Worm (Caenorhabditis elegans) whole organism, L2 larva: ENCODE measurements around the gene E02C12.6.

Experiments
- C34F6.9 ChIP-seq: fragments of 150-350 bp; optimal IDR thresholded peaks from 2 replicates; lab custom pipeline; 2014; ENCODE audit warnings: missing biosample characterization, missing genetic modification characterization
- F13H6.1 ChIP-seq: sonication (generic microtip); optimal IDR thresholded peaks from 2 replicates; lab custom pipeline; 2016; ENCODE audit warnings: missing genetic modification characterization, missing compliant biosample characterization
- ZK546.5 ChIP-seq: sonication (generic microtip); optimal IDR thresholded peaks from 2 replicates; lab custom pipeline; 2017; ENCODE audit warnings: missing biosample characterization, missing genetic modification characterization
- alr-1 ChIP-seq: fragments of 150-350 bp; optimal IDR thresholded peaks from 2 replicates; lab custom pipeline; 2014; ENCODE audit warnings: missing biosample characterization, missing genetic modification characterization
- blmp-1 ChIP-seq: sonication (generic microtip); optimal IDR thresholded peaks from 2 replicates; lab custom pipeline; 2017; ENCODE audit warnings: missing genetic modification characterization, mild to moderate bottlenecking, missing compliant biosample characterization, antibody characterized with exemption, moderate library complexity; ENCODE audit not compliant: insufficient read depth
- ceh-16 ChIP-seq: fragments of 150-350 bp; optimal IDR thresholded peaks from 2 replicates; lab custom pipeline; 2014; ENCODE audit warnings: missing biosample characterization, missing genetic modification characterization
- ceh-82 ChIP-seq: fragments of 150-350 bp; optimal IDR thresholded peaks from 2 replicates; lab custom pipeline; 2014; ENCODE audit warnings: missing biosample characterization, missing genetic modification characterization
- crh-2 ChIP-seq: sonication (generic microtip); optimal IDR thresholded peaks from 2 replicates; lab custom pipeline; 2017; ENCODE audit warnings: missing biosample characterization, missing genetic modification characterization
- egl-27 ChIP-seq: sonication (generic microtip); optimal IDR thresholded peaks from 3 replicates; lab custom pipeline; 2017; ENCODE audit warnings: missing biosample characterization, missing genetic modification reagents, missing genetic modification characterization
- elt-1 ChIP-seq: fragments of 150-350 bp; optimal IDR thresholded peaks from 2 replicates; lab custom pipeline; 2014; ENCODE audit warnings: missing biosample characterization, missing genetic modification characterization
- fos-1 ChIP-seq: fragments of 150-350 bp; optimal IDR thresholded peaks from 2 replicates; lab custom pipeline; 2014; ENCODE audit warnings: missing biosample characterization, missing genetic modification characterization
- gmeb-1 ChIP-seq: fragments of 150-350 bp; optimal IDR thresholded peaks from 2 replicates; lab custom pipeline; 2014; ENCODE audit warnings: missing biosample characterization, missing genetic modification characterization
- lin-11 ChIP-seq: fragments of 150-350 bp; sonication (generic microtip); optimal IDR thresholded peaks from 2 replicates; lab custom pipeline; 2014; ENCODE audit warnings: missing biosample characterization, missing genetic modification characterization, inconsistent platforms, mixed read lengths
- lin-13 ChIP-seq: fragments of 150-350 bp; optimal IDR thresholded peaks from 2 replicates; lab custom pipeline; 2014; ENCODE audit warnings: missing biosample characterization, missing genetic modification reagents, missing genetic modification characterization
- lin-39 ChIP-seq: fragments of 150-350 bp; optimal IDR thresholded peaks from 2 replicates; lab custom pipeline; 2014; ENCODE audit warnings: missing biosample characterization, missing genetic modification reagents, missing genetic modification characterization
- mab-5 ChIP-seq: fragments of 150-350 bp; optimal IDR thresholded peaks from 2 replicates; lab custom pipeline; 2014; ENCODE audit warnings: missing biosample characterization, missing genetic modification characterization
- mbf-1 ChIP-seq: sonication (generic microtip); optimal IDR thresholded peaks from 2 replicates; lab custom pipeline; 2017; ENCODE audit warnings: missing biosample characterization, missing genetic modification characterization
- mdl-1 ChIP-seq, 2 experiments: fragments of 150-350 bp in 1 of 2; sonication (generic microtip) in 1 of 2; optimal IDR thresholded peaks; 2 replicates each; lab custom pipeline; 2017; ENCODE audit warnings: missing biosample characterization in 2 of 2, missing genetic modification characterization in 2 of 2
- nhr-10 ChIP-seq: sonication (generic microtip); optimal IDR thresholded peaks from 2 replicates; lab custom pipeline; 2017; ENCODE audit warnings: missing biosample characterization, missing genetic modification characterization
- nhr-12 ChIP-seq: fragments of 150-350 bp; optimal IDR thresholded peaks from 2 replicates; lab custom pipeline; 2014; ENCODE audit warnings: missing biosample characterization, missing genetic modification characterization
- nhr-129 ChIP-seq: fragments of 150-350 bp; optimal IDR thresholded peaks from 2 replicates; lab custom pipeline; 2014; ENCODE audit warnings: missing biosample characterization, missing genetic modification characterization
- nhr-21 ChIP-seq: fragments of 150-350 bp; optimal IDR thresholded peaks from 2 replicates; lab custom pipeline; 2014; ENCODE audit warnings: missing biosample characterization, missing genetic modification characterization
- nhr-237 ChIP-seq: fragments of 150-350 bp; optimal IDR thresholded peaks from 2 replicates; lab custom pipeline; 2014; ENCODE audit warnings: missing biosample characterization, missing genetic modification characterization
- nhr-6 ChIP-seq: fragments of 150-350 bp; optimal IDR thresholded peaks from 2 replicates; lab custom pipeline; 2014; ENCODE audit warnings: missing biosample characterization, missing genetic modification characterization
- nhr-77 ChIP-seq: fragments of 150-350 bp; optimal IDR thresholded peaks from 2 replicates; lab custom pipeline; 2014; ENCODE audit warnings: missing biosample characterization, missing genetic modification characterization
- peb-1 ChIP-seq: fragments of 150-350 bp; optimal IDR thresholded peaks from 2 replicates; lab custom pipeline; 2014; ENCODE audit warnings: missing biosample characterization, missing genetic modification characterization
- sem-4 ChIP-seq: fragments of 150-350 bp; optimal IDR thresholded peaks from 2 replicates; lab custom pipeline; 2014; ENCODE audit warnings: missing biosample characterization, missing genetic modification reagents, missing genetic modification characterization
- sma-9 ChIP-seq, 2 experiments: fragments of 150-350 bp in 1 of 2; sonication (generic microtip) in 1 of 2; optimal IDR thresholded peaks; 2 replicates each; lab custom pipeline; 2014 to 2016; ENCODE audit warnings: missing genetic modification characterization in 2 of 2, mild to moderate bottlenecking in 1 of 2, missing biosample characterization in 1 of 2, missing compliant biosample characterization in 1 of 2, missing genetic modification reagents in 1 of 2, moderate library complexity in 1 of 2
- snpc-4 ChIP-seq: fragments of 150-350 bp; optimal IDR thresholded peaks from 2 replicates; lab custom pipeline; 2014; ENCODE audit warnings: missing biosample characterization, missing genetic modification characterization
- unc-55 ChIP-seq: fragments of 150-350 bp; sonication (generic microtip); optimal IDR thresholded peaks from 3 replicates; lab custom pipeline; 2014; ENCODE audit warnings: missing biosample characterization, missing genetic modification reagents, missing genetic modification characterization
- unc-62 ChIP-seq: fragments of 150-350 bp; optimal IDR thresholded peaks from 2 replicates; lab custom pipeline; 2014; ENCODE audit warnings: missing biosample characterization, missing genetic modification reagents, missing genetic modification characterization
- ztf-1 ChIP-seq: fragments of 200-800 bp; sonication (Bioruptor generic); conservative IDR thresholded peaks from 2 replicates; pipeline ENCODE4 v1.3.6; 2022; ENCODE audit warnings: missing genetic modification characterization, missing compliant biosample characterization
- ztf-11 ChIP-seq: sonication (generic microtip); optimal IDR thresholded peaks from 2 replicates; lab custom pipeline; 2017; ENCODE audit warnings: missing biosample characterization, missing genetic modification characterization
- ztf-4 ChIP-seq: fragments of 150-350 bp; optimal IDR thresholded peaks from 2 replicates; lab custom pipeline; 2014; ENCODE audit warnings: missing biosample characterization, missing genetic modification characterization

Gene E02C12.6

DNA sequence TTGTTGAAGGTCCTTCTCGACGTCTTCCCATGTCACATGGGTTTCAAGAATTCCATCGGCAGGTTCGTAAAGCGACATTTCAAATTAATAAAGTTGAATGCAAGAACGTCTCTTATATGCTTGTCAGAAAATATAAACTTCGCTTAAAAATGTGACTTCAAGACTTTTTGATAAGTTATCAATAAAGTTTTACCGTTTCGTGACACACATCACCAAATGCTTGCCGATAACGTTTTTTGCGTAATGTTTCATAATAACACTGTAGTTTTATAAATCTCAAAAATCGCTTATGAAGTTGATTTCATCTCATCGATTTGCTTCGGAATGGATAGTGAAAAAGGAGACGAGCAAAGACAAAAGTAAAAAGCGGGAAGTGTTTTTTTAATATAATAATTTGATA is 2.6 kb upstream of the E02C12.6 start, which contains the start of gene E02C12.8:
Gene E02C12.8 (minus strand): TSS at position 141 of the 400 bp plus-strand sequence.
- peak; percentile 16 for TF ChIP-seq sma-9 (GFP tag; optimal IDR thresholded peaks at IDR 0.05; lab: Kevin White, UChicago)
- no peak for TF ChIP-seq sma-9 (tag; optimal IDR thresholded peaks at IDR 0.05; lab: Kevin White, UChicago)
- TF ChIP-seq nhr-10 (tag; lab: Kevin White, UChicago), result no peak
- peak; percentile 24 for TF ChIP-seq crh-2 (tag; lab: Kevin White, UChicago)
- TF ChIP-seq nhr-129, result peak; percentile 24
- TF ChIP-seq fos-1 (tag; lab: Kevin White, UChicago), result peak; percentile 93
- no peak for TF ChIP-seq nhr-6 (tag; lab: Kevin White, UChicago)
- no peak for TF ChIP-seq mdl-1 (tag; optimal IDR thresholded peaks at IDR 0.05; lab: Kevin White, UChicago)
- no peak for TF ChIP-seq nhr-21 (tag; lab: Kevin White, UChicago)

DNA sequence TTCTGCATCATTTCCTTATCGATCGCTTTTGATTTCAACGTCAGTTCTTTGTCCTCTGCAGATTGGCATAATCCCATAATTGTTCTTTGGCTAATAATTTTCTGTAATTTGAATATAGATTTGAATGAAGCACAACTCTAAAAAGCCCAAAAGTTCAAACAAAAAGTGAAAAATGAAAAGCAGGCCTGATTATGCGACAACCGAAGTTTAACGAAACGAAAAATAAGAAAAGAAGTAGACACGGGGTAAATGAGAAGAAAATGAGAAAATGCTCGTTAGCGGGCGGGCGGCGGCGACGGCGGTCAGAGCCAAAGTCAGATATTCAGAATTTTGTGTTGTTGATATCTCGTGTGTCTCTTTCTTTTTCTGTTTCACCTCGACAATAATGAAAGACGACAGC is 11.2 kb downstream of the E02C12.6 start, which contains the start of gene gpa-3:
Gene gpa-3 (minus strand): TSS at position 101 of the 400 bp plus-strand sequence.
- TF ChIP-seq snpc-4 (tag; lab: Kevin White, UChicago) (no peak), lin-11 (tag; lab: Kevin White, UChicago) (no peak), nhr-12 (no peak), peb-1 (tag; lab: Kevin White, UChicago) (no peak), ztf-4 (no peak), C34F6.9 (tag; lab: Kevin White, UChicago) (no peak), F13H6.1 (no peak), mbf-1 (no peak), lin-13 (GFP tag; lab: Kevin White, UChicago) (no peak), lin-39 (tag; lab: Kevin White, UChicago) (no peak)

DNA sequence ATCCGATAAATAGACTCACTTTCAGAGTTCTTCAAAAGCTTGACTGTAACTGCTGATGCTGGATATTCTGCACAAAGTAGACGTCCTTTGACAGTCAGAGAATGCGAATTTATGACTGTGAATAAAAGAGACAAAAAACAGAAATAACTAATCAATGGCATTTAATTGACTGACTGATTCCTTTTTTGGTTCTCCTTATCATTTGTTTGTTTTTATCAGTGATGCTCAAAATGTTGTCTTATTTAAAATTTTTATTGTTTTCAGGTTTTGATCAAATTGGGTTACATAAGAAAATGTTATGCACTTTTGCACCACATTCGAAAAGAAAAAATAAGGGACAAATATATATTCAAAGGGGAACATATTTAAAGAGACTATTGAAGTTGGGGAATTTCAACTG is 14.5 kb downstream of the E02C12.6 start, which contains the start of gene ttr-49:
Gene ttr-49 (minus strand): TSS at position 171 of the 400 bp plus-strand sequence.
- TF ChIP-seq ztf-1 (GFP tag; lab: Robert Waterston, UW), result no peak
- TF ChIP-seq fos-1 (tag; lab: Kevin White, UChicago), result peak; percentile 59

DNA sequence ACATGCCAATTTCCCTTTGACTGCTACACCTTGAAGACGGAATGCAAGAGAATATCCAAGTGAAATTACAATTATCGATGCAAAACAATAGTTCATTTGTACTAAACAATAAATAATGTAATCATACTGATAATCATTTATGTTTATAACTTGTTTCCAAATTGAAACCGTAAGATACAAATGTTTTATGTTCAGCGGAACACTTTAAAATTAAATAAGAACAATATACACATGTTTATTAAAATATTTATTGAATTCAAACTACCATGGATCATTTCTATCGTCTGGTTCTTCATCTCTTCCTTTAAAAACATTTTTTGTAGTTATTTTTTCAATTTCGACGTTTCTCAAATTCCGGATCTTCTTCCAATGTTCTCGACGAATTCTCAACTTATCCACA is 15.5 kb downstream of the E02C12.6 start, which contains the start of gene ttr-40:
Gene ttr-40 (minus strand): TSS at position 101 of the 400 bp plus-strand sequence.
- TF ChIP-seq egl-27 (tag; lab: Kevin White, UChicago), result no peak
- no peak for TF ChIP-seq lin-13 (GFP tag; lab: Kevin White, UChicago)
- no peak for TF ChIP-seq ceh-16 (tag; lab: Kevin White, UChicago)
- no peak for TF ChIP-seq mab-5 (tag; lab: Kevin White, UChicago)
- no peak for TF ChIP-seq snpc-4 (tag; lab: Kevin White, UChicago)
- TF ChIP-seq nhr-21 (tag; lab: Kevin White, UChicago), result no peak
- TF ChIP-seq unc-55 (GFP tag; lab: Kevin White, UChicago), result no peak
- TF ChIP-seq lin-39 (tag; lab: Kevin White, UChicago), result no peak
- TF ChIP-seq blmp-1 (tag; lab: Kevin White, UChicago), result no peak
- TF ChIP-seq mbf-1, result no peak
- TF ChIP-seq unc-62, result no peak
- no peak for TF ChIP-seq lin-11 (tag; lab: Kevin White, UChicago)
- TF ChIP-seq gmeb-1 (tag; lab: Kevin White, UChicago), result no peak
- no peak for TF ChIP-seq nhr-77
- no peak for TF ChIP-seq ztf-11 (tag; lab: Kevin White, UChicago)
- TF ChIP-seq, all 48 proteins: peak for 0

DNA sequence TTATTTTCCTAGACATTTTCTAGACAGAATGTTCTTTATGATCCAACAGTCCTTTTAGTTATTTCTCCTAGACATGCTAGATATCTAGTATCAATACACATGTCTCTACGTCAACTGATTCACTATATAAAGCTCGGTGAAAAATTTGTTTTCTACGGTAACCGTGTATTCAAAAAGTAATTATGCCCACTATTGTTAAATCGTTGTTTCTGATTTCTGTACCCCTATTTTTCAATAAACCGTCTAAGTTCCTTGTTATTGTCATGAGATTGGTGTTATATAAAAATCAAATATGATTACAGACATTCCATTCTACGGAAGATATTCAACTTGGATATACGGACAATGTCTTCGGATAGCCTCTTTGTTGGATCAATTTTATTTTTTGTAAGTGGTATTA is 17.9 kb downstream of the E02C12.6 start, which contains the start of gene srx-46:
Gene srx-46 (plus strand): TSS at position 301 of the 400 bp plus-strand sequence.
- no peak for TF ChIP-seq nhr-12

DNA sequence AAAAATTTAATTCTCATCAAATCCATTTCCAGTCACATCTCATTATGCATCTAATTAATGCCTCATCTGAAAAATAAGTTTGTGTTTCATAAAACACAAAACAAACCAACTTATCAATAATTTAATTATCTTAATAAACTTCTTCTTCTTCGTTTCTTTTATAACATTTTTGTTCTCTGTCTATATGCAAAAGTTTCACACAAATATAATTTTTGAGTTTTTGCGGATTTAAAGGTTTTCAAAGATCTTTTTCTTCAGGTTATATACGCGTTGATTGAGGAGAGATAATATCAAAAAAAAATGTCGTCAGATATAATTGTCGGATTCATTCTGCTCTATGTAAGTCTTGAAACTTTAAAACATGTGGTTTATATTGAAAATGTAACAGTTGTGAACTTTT is 21.2 kb downstream of the E02C12.6 start, which contains the start of gene srx-47:
Gene srx-47 (plus strand): TSS at position 301 of the 400 bp plus-strand sequence.
- TF ChIP-seq lin-11 (tag; lab: Kevin White, UChicago) (no peak), alr-1 (tag; lab: Kevin White, UChicago) (no peak), nhr-237 (tag; lab: Kevin White, UChicago) (no peak), lin-39 (tag; lab: Kevin White, UChicago) (no peak), sem-4 (tag; lab: Kevin White, UChicago) (no peak), ceh-82 (tag; lab: Kevin White, UChicago) (no peak), ZK546.5 (tag; lab: Kevin White, UChicago) (no peak), elt-1 (tag; lab: Kevin White, UChicago) (no peak), mdl-1 (tag; optimal IDR thresholded peaks at IDR 0.05; lab: Kevin White, UChicago) (no peak), ztf-11 (tag; lab: Kevin White, UChicago) (no peak), C34F6.9 (tag; lab: Kevin White, UChicago) (no peak), F13H6.1 (no peak)
- TF ChIP-seq, all 48 proteins: peak for 0
